Fruit fly (Drosophila melanogaster): Measurements from ENCODE around the gene hb.

hb gene

dm6 chr3R:8726632-8727031 is 29.0 kb upstream of the hb start, which contains the start of gene CG8159:
Gene CG8159, plus strand, starts transcription at chr3R:8726854.
- no peak for TF ChIP-seq CG14667 (GFP tag; IDR thresholded peaks at IDR 0.05)
- peak; percentile 68 for TF ChIP-seq E2f2 (GFP tag; IDR thresholded peaks at IDR 0.05)
- peak; percentile 27 for TF ChIP-seq HmgZ (tag; optimal IDR thresholded peaks at IDR 0.05)
- TF ChIP-seq gsb (GFP tag; IDR thresholded peaks at IDR 0.05), result no peak
- TF ChIP-seq vvl (GFP tag; IDR thresholded peaks at IDR 0.05), result peak; percentile 34; the same call in 1 of the 2 replicates
- TF ChIP-seq insv (GFP tag; optimal IDR thresholded peaks at IDR 0.05), result peak in 1 of 2 experiments; percentile 90
- no peak for TF ChIP-seq ewg (GFP tag; optimal IDR thresholded peaks at IDR 0.05)
- TF ChIP-seq CG3838 (GFP tag; optimal IDR thresholded peaks at IDR 0.05), result no peak
- TF ChIP-seq Opbp (GFP tag; IDR thresholded peaks at IDR 0.05; ENCODE audit: partially characterized antibody), result no peak
- no peak for TF ChIP-seq CG1602 (GFP tag; optimal IDR thresholded peaks at IDR 0.05)
- TF ChIP-seq ci (GFP tag; IDR thresholded peaks at IDR 0.05), result 0 out of 3 replicates have a peak, but pooled peaks have one; percentile 9
- TF ChIP-seq Rfx (GFP tag; IDR thresholded peaks at IDR 0.05), result 0 out of 2 replicates have a peak, but pooled peaks have one; percentile 15
- no peak for TF ChIP-seq HLHmδ (GFP tag; optimal IDR thresholded peaks at IDR 0.05)
- TF ChIP-seq dysf (GFP tag; IDR thresholded peaks at IDR 0.05), result no peak
- no peak for TF ChIP-seq CG14710 (tag; optimal IDR thresholded peaks at IDR 0.05)
- no peak for TF ChIP-seq Fer2 (tag; optimal IDR thresholded peaks at IDR 0.05)
- no peak for TF ChIP-seq sob (GFP tag; IDR thresholded peaks at IDR 0.05)
- TF ChIP-seq CG43689 (GFP tag; IDR thresholded peaks at IDR 0.05), result no peak
- no peak for TF ChIP-seq Fer3 (tag; optimal IDR thresholded peaks at IDR 0.05)
- no peak for TF ChIP-seq CG7271 (tag; optimal IDR thresholded peaks at IDR 0.05)
- no peak for TF ChIP-seq CG1233 (GFP tag; optimal IDR thresholded peaks at IDR 0.05)
- TF ChIP-seq CG12155 (GFP tag; optimal IDR thresholded peaks at IDR 0.05), result no peak
- TF ChIP-seq CG4282 (GFP tag; optimal IDR thresholded peaks at IDR 0.05), result no peak
- peak; percentile 7 for TF ChIP-seq gfzf (GFP tag; optimal IDR thresholded peaks at IDR 0.05)
- TF ChIP-seq CG4730 (GFP tag; IDR thresholded peaks at IDR 0.05), result no peak
- no peak for TF ChIP-seq Hey (tag; optimal IDR thresholded peaks at IDR 0.05)
- no peak for TF ChIP-seq CG9817 (tag; optimal IDR thresholded peaks at IDR 0.05)
- peak; percentile 88 for TF ChIP-seq Elba2 (GFP tag; optimal IDR thresholded peaks at IDR 0.05)
- TF ChIP-seq Bgb (GFP tag; IDR thresholded peaks at IDR 0.05; ENCODE audit: partially characterized antibody), result 0 out of 2 replicates have a peak, but pooled peaks have one; percentile 6
- peak in 1 of 2 experiments; percentile 94 for TF ChIP-seq Pdp1 (GFP tag; optimal IDR thresholded peaks at IDR 0.05)
- no peak for TF ChIP-seq CG6791 (GFP tag; IDR thresholded peaks at IDR 0.05; ENCODE audit: partially characterized antibody)
- TF ChIP-seq CG17568 (GFP tag; optimal IDR thresholded peaks at IDR 0.05), result no peak
- no peak for TF ChIP-seq CG3995 (GFP tag; optimal IDR thresholded peaks at IDR 0.05)
- TF ChIP-seq CG1024 (GFP tag; IDR thresholded peaks at IDR 0.05), result no peak
- TF ChIP-seq Abd-B (GFP tag; optimal IDR thresholded peaks at IDR 0.05), result no peak
- TF ChIP-seq CG6654 (GFP tag; optimal IDR thresholded peaks at IDR 0.05), result no peak
- peak; percentile 85 for TF ChIP-seq MBD-R2 (GFP tag; IDR thresholded peaks at IDR 0.05)
- TF ChIP-seq Ets65A (GFP tag), result peak; percentile 24
- peak; percentile 62 for TF ChIP-seq CG4617 (GFP tag; optimal IDR thresholded peaks at IDR 0.05; ENCODE audit: borderline replicate concordance)
- TF ChIP-seq cwo (GFP tag; optimal IDR thresholded peaks at IDR 0.05), result no peak
- TF ChIP-seq Med (GFP tag), result peak; percentile 84
- TF ChIP-seq CG3065 (GFP tag; optimal IDR thresholded peaks at IDR 0.05), result no peak
- TF ChIP-seq gt (GFP tag; IDR thresholded peaks at IDR 0.05), result no peak
- no peak for TF ChIP-seq prd (optimal IDR thresholded peaks at IDR 0.05)
- TF ChIP-seq prd (GFP tag; IDR thresholded peaks at IDR 0.05), result no peak
- TF ChIP-seq stwl (tag; optimal IDR thresholded peaks at IDR 0.05), result peak; percentile 54
- TF ChIP-seq ftz-f1 (GFP tag; optimal IDR thresholded peaks at IDR 0.05), result no peak
- TF ChIP-seq lov (optimal IDR thresholded peaks at IDR 0.05), result no peak
- no peak for TF ChIP-seq lov (GFP tag; IDR thresholded peaks at IDR 0.05)
- no peak for TF ChIP-seq zen (tag; optimal IDR thresholded peaks at IDR 0.05)
- no peak for TF ChIP-seq Dad (GFP tag; optimal IDR thresholded peaks at IDR 0.05)

All from whole organism, embryonic.